Worm (Caenorhabditis elegans): ENCODE data around the gene col-10.

col-10 gene

DNA sequence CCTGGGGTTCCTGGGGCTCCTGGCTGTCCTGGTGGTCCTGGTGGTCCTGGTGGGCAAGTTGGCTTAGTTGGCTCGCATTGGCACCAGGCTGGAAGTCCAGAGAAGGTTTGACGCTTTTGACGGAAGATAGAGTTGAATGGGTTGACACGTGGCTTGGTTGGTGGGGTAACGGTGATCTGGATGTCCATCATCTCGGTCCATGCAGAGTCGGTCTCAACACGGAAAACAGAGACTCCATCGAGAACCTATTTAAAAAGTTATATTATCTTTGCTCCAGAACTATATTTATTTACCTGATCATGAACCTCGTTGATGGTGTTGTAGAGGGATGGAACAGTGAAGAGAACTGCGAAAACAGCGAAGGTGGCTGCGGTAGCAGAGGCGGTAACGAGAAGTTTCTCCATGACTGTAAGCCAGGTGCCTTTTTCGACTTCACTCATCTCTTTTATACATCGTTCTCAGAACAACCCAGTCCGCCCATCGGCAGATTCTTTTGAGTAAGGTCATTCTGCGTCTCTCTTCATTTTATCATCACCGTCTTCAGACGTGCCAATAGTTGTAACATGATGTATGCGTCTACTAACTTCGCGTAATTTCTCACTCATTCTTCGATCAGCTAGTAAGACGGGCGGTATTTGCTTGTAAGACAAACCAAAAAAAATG lies 4.8 kb downstream of the col-10 start, which contains the start of gene col-144:
Gene col-144, minus strand, starts transcription at position 419 of the 663 bp plus-strand sequence.
- TF ChIP-seq unc-3 (GFP tag; conservative IDR thresholded peaks at IDR 0.05), result no peak
- no peak for TF ChIP-seq unc-3 (tag; optimal IDR thresholded peaks at IDR 0.05)
- TF ChIP-seq ama-1 (optimal IDR thresholded peaks at IDR 0.05), result no peak
- no peak for TF ChIP-seq sox-2 (GFP tag; IDR thresholded peaks at IDR 0.05)
- TF ChIP-seq hlh-15 (tag; optimal IDR thresholded peaks at IDR 0.05), result no peak
- TF ChIP-seq lim-6 (tag; optimal IDR thresholded peaks at IDR 0.05), result no peak
- no peak for TF ChIP-seq ceh-9 (tag; optimal IDR thresholded peaks at IDR 0.05)
- no peak for TF ChIP-seq ceh-14 (tag; optimal IDR thresholded peaks at IDR 0.05)
- TF ChIP-seq ceh-22 (tag; optimal IDR thresholded peaks at IDR 0.05), result no peak
- TF ChIP-seq che-1 (tag; optimal IDR thresholded peaks at IDR 0.05), result no peak
- no peak for TF ChIP-seq lin-11 (tag; optimal IDR thresholded peaks at IDR 0.05)

DNA sequence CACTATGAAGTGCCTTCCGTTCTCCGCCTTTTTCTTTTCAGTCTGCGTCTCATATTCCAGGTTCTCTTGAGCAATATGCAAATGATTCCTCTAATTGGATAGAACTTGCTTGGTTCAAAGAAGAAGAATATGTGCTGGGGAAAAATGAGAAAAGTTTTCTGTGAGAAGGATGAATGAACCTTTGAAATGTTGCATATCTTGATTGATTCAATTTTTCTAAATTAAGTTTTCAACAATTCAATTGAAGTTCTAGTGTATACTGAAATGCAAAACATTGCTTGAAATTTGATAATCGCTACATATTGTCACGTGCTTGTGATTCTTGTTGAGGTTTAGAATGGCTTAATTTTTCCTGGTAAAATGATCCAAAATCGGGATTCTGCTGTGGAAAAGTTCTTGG lies 7.5 kb downstream of the col-10 start:
- TF ChIP-seq ceh-31 (tag; optimal IDR thresholded peaks at IDR 0.05) (no peak), unc-42 (tag; optimal IDR thresholded peaks at IDR 0.05) (peak; percentile 93)

DNA sequence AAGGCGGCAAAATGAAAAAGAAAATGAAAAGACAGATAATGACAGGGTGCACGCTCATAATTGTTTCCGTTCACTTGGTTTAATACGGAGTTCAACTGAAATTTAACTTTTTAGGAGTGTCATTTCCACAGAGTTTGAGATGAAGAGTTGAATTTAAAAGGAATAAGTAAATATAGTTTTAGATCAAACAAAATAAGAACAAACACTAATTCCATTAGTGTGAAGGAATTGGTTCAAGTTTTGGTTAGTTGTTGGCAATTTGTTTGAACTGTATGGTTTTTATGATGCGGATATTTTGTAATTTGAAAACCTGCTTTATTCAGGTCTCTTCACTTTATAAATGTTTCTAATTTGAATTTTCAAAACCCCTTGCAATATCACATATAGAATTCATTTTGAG lies 8.4 kb downstream of the col-10 start, which contains the start of gene B0222.15:
Gene B0222.15, minus strand, starts transcription at position 101 of the 400 bp plus-strand sequence.
- TF ChIP-seq pha-4 (tag; optimal IDR thresholded peaks at IDR 0.05), result no peak
- no peak for TF ChIP-seq hlh-6 (tag; optimal IDR thresholded peaks at IDR 0.05)

DNA sequence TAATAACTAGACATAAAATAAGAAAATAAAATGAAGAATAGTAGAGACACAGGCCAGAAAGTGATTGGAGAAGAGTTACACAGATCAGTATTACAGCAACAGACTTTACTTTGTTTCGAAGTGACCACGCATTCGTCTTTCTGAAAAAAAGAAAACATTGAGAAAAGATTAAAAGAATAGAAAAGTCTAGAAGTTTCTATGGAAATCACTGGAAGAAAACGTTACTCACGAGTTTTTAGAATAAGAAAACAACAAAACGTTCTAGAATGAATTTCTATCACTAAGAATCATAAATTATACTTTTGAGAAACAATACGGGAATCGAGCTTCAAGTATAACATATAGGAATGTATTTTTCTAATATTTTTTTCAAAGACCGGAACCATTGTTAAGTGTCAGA lies 9.5 kb downstream of the col-10 start:
- TF ChIP-seq ceh-34 (tag; optimal IDR thresholded peaks at IDR 0.05) (no peak), hlh-6 (tag; optimal IDR thresholded peaks at IDR 0.05) (no peak), ceh-31 (tag; optimal IDR thresholded peaks at IDR 0.05) (no peak), Y22D7AL.16 (tag; optimal IDR thresholded peaks at IDR 0.05) (no peak), K02D7.2 (tag; optimal IDR thresholded peaks at IDR 0.05) (no peak), che-1 (tag; optimal IDR thresholded peaks at IDR 0.05) (no peak)

DNA sequence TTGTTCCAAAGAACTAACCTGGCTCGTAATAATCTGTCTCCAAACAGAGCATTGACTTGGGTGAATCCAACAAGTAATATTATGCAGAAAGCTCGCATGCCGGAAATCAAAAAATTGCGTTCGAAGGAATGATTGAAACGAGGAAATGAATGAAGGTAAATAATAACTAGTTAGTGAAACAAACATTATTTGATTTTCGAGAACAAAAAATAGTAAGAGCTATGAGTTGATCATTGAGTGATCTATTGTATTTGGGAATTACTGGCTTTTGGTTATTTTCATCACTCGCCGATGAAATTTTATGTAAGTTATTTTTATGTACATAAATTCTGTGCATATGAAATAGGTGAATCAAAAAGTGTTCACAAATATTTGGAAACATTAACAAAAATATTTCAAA lies 10.3 kb downstream of the col-10 start, which contains the start of gene B0222.5:
Gene B0222.5, minus strand, starts transcription at position 101 of the 400 bp plus-strand sequence.
- no peak for TF ChIP-seq odd-2 (tag; optimal IDR thresholded peaks at IDR 0.05)

DNA sequence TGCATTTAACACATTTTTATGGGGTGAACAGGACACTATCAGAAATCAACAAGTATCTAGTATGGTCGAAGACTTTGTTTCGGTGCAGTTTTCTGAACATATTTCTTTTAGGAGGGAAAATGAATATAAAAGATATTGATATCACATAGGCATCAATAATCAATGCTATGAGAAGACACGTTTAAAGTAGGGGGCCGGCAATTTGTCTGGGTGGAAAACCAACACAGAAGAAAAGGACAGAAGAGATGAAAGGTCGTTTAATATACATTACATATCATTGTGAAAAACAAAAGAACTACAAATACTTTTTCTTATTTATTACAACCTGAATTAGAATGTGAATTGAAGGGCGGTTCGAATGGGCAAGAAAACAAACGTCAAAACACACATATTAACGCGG lies 12.8 kb downstream of the col-10 start:
- TF ChIP-seq hlh-30 (tag; optimal IDR thresholded peaks at IDR 0.05; ENCODE audit: insufficient read depth) (no peak), unc-3 (GFP tag; conservative IDR thresholded peaks at IDR 0.05) (no peak), unc-3 (tag; optimal IDR thresholded peaks at IDR 0.05) (no peak), hlh-6 (tag; optimal IDR thresholded peaks at IDR 0.05) (no peak), rnt-1 (tag; optimal IDR thresholded peaks at IDR 0.05) (no peak), lin-11 (tag; optimal IDR thresholded peaks at IDR 0.05) (no peak), K09A11.1 (tag; optimal IDR thresholded peaks at IDR 0.05; ENCODE audit: insufficient read depth) (no peak), fax-1 (tag; optimal IDR thresholded peaks at IDR 0.05) (no peak), tbx-2 (tag; optimal IDR thresholded peaks at IDR 0.05) (no peak), ceh-2 (tag; optimal IDR thresholded peaks at IDR 0.05) (no peak), ceh-30 (tag; optimal IDR thresholded peaks at IDR 0.05) (no peak), K02D7.2 (tag; optimal IDR thresholded peaks at IDR 0.05) (no peak), ceh-6 (GFP tag; optimal IDR thresholded peaks at IDR 0.05) (no peak), madf-2 (tag; optimal IDR thresholded peaks at IDR 0.05) (no peak), pag-3 (tag; optimal IDR thresholded peaks at IDR 0.05; ENCODE audit: borderline replicate concordance) (no peak), che-1 (tag; optimal IDR thresholded peaks at IDR 0.05) (no peak), npax-4 (tag; optimal IDR thresholded peaks at IDR 0.05) (no peak)

DNA sequence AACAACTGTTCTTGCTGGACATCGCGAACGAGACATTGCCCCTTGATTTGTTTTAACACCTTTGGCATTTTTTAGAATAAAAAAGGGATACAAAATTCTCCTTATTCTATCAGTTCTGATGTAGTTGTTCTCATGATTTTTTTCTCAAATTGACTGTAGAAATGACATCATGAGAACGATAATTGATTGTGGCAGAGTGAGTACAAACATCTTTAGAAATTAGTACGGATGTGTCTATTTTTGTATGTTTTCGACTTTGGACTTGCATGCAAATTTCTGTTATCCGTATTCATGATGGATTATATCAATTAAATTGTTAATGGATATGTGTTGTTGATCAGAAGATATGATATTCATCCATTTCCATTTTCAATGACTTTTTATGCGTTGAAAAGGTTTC lies 17.0 kb downstream of the col-10 start:
- TF ChIP-seq sox-2 (GFP tag; IDR thresholded peaks at IDR 0.05) (no peak), Y22D7AL.16 (tag; optimal IDR thresholded peaks at IDR 0.05) (no peak), lim-6 (tag; optimal IDR thresholded peaks at IDR 0.05) (no peak), sox-4 (tag; optimal IDR thresholded peaks at IDR 0.05) (no peak), elt-2 (tag; optimal IDR thresholded peaks at IDR 0.05) (no peak), dve-1 (tag; optimal IDR thresholded peaks at IDR 0.05) (no peak), ceh-48 (tag; optimal IDR thresholded peaks at IDR 0.05) (no peak)

Data from whole organism, late embryonic.